Worm (Caenorhabditis elegans): ENCODE data around the gene fezf-1.

ce11 chrIV:13482469-13482868 is 16.6 kb downstream of the fezf-1 start, which contains the start of gene Y38H8A.1:
- no peak for TF ChIP-seq lim-7 (GFP tag; IDR thresholded peaks at IDR 0.05)
- TF ChIP-seq hmg-1.1 (GFP tag; IDR thresholded peaks at IDR 0.05) = no peak
- no peak for TF ChIP-seq dve-1 (tag; optimal IDR thresholded peaks at IDR 0.05; ENCODE audit: insufficient read depth)
- TF ChIP-seq daf-12 (tag; optimal IDR thresholded peaks at IDR 0.05) = no peak
- no peak for TF ChIP-seq ama-1 (optimal IDR thresholded peaks at IDR 0.05)
- TF ChIP-seq egl-27 (tag; optimal IDR thresholded peaks at IDR 0.05) = no peak
- no peak for TF ChIP-seq egl-43 (GFP tag; IDR thresholded peaks at IDR 0.05)
- TF ChIP-seq lsy-2 (tag; optimal IDR thresholded peaks at IDR 0.05) = no peak
- TF ChIP-seq unc-62 (GFP tag; optimal IDR thresholded peaks at IDR 0.05 in 1 of 2) = no peak
- no peak for TF ChIP-seq unc-62 (tag; optimal IDR thresholded peaks at IDR 0.05)
- TF ChIP-seq unc-39 (tag; optimal IDR thresholded peaks at IDR 0.05) = no peak
- TF ChIP-seq snpc-1.2 (GFP tag; IDR thresholded peaks at IDR 0.05) = no peak
